Worm (Caenorhabditis elegans) whole organism, L4/young adult: ENCODE results near the gene fbxa-42.

ENCODE experiments used
- W03F9.2 ChIP-seq: fragments of 150-350 bp; optimal IDR thresholded peaks from 2 replicates; lab custom pipeline; 2014; ENCODE audit warnings: missing biosample characterization, missing genetic modification characterization
- dao-5 ChIP-seq: sonication (generic microtip); optimal IDR thresholded peaks from 2 replicates; lab custom pipeline; 2016; ENCODE audit warnings: missing genotype, missing genetic modification characterization, moderate library complexity, missing compliant biosample characterization
- him-1 ChIP-seq: sonication (generic microtip); optimal IDR thresholded peaks from 2 replicates; lab custom pipeline; 2016; ENCODE audit warnings: missing genotype, missing genetic modification reagents, missing genetic modification characterization, missing compliant biosample characterization

DNA sequence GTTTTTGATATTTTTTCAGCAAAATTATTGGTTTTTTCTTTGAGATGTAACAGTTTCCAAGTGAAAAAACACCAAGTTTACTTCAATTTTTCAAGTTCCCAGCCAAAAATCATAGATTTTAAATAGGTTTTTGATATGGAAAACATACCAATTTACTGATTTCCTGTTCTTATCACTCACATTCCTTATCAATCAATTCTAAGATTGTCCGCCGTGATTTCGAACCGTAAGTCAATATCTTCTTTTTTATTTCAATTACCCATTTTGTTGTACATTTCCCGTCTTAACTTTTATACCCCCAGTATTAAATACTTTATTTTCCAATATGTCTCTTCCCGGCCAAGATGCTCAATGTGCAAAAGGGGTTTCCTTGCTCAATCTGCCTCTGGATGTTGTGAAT, 36.8 kb downstream of the fbxa-42 start, which contains the start of gene fbxa-38:
- TF ChIP-seq him-1 (tag; lab: Kevin White, UChicago) (no peak), W03F9.2 (tag; lab: Kevin White, UChicago) (no peak), dao-5 (tag; lab: Kevin White, UChicago) (no peak)
